Fruit fly (Drosophila melanogaster) whole organism, adult: ENCODE measurements around the gene CG3308.

Experiments
- CG12768 ChIP-seq: fragments of 200-800 bp; sonication (Bioruptor generic); optimal IDR thresholded peaks from 2 replicates; lab custom pipeline; 2017; ENCODE audit warnings: missing biosample characterization, missing genetic modification characterization, mild to moderate bottlenecking, moderate library complexity, missing genetic modification reagents
- CG14711 ChIP-seq: fragments of 200-800 bp; sonication (Bioruptor generic); optimal IDR thresholded peaks from 2 replicates; lab custom pipeline; 2018; ENCODE audit warnings: missing biosample characterization, mild to moderate bottlenecking, missing genetic modification characterization, moderate library complexity
- CG1620 ChIP-seq: fragments of 200-800 bp; sonication (Bioruptor generic); optimal IDR thresholded peaks from 2 replicates; lab custom pipeline; 2016; ENCODE audit warnings: missing biosample characterization, missing genetic modification characterization
- CG5204 ChIP-seq: fragments of 200-800 bp; sonication (Bioruptor generic); optimal IDR thresholded peaks from 2 replicates; lab custom pipeline; 2016; ENCODE audit warnings: missing biosample characterization, missing genetic modification characterization
- Crg-1 ChIP-seq: fragments of 200-800 bp; sonication (Bioruptor generic); optimal IDR thresholded peaks from 2 replicates; lab custom pipeline; 2016; ENCODE audit warnings: missing biosample characterization, missing genetic modification characterization

- TF ChIP-seq CG14711 (no peak), Crg-1 (GFP tag; lab: Kevin White, UChicago) (no peak), CG5204 (GFP tag; lab: Kevin White, UChicago) (no peak), CG1620 (no peak), CG12768 (GFP tag; lab: Kevin White, UChicago) (no peak)
Measured at dm6 chr3R:21252478-21252877, 21.1 kb downstream of the CG3308 start.
